Worm (Caenorhabditis elegans) whole organism, L4 larva: ENCODE data around the gene R03H10.7.

Experiments used
- F26F4.8 ChIP-seq: fragments of 200-800 bp; sonication (Bioruptor generic); conservative IDR thresholded peaks from 2 replicates; pipeline ENCODE4 v1.3.6; 2022; ENCODE audit warnings: missing genetic modification characterization, missing compliant biosample characterization
- F49E8.2 ChIP-seq: sonication (generic microtip); optimal IDR thresholded peaks from 2 replicates; lab custom pipeline; 2016; ENCODE audit warnings: missing compliant biosample characterization, mild to moderate bottlenecking, missing genetic modification characterization, borderline replicate concordance
- R02D3.7 ChIP-seq: fragments of 150-350 bp; sonication (generic microtip); optimal IDR thresholded peaks from 3 replicates; lab custom pipeline; 2014; ENCODE audit warnings: missing biosample characterization, missing genetic modification characterization
- aha-1 ChIP-seq: fragments of 150-350 bp; peaks from one replicate; lab custom pipeline; 2014; ENCODE audit warnings: missing biosample characterization, missing genetic modification characterization
- aly-2 ChIP-seq: sonication (generic microtip); optimal IDR thresholded peaks from 2 replicates; lab custom pipeline; 2018; ENCODE audit warnings: missing biosample characterization, missing genetic modification characterization
- attf-4 ChIP-seq: sonication (generic microtip); optimal IDR thresholded peaks from 3 replicates; lab custom pipeline; 2017; ENCODE audit warnings: missing biosample characterization, missing genetic modification characterization
- ceh-20 ChIP-seq: fragments of 200-800 bp; sonication (Bioruptor generic); IDR thresholded peaks from 2 replicates; pipeline ENCODE4 v1.3.6; 2022; ENCODE audit warnings: missing genetic modification reagents, missing genetic modification characterization, missing compliant biosample characterization
- ceh-32 ChIP-seq: sonication (generic microtip); optimal IDR thresholded peaks from 2 replicates; lab custom pipeline; 2016; ENCODE audit warnings: mild to moderate bottlenecking, missing genetic modification characterization, missing compliant biosample characterization; ENCODE audit not compliant: poor library complexity
- ceh-44 ChIP-seq: fragments of 200-800 bp; sonication (Bioruptor generic); IDR thresholded peaks from 2 replicates; pipeline ENCODE4 v1.3.6; 2022; ENCODE audit warnings: missing genetic modification reagents, missing genetic modification characterization, missing compliant biosample characterization
- daf-8 ChIP-seq: fragments of 200-800 bp; sonication (Bioruptor generic); IDR thresholded peaks from 2 replicates; pipeline ENCODE4 v1.3.6; 2022; ENCODE audit warnings: missing genetic modification characterization, missing compliant biosample characterization
- egl-27 ChIP-seq: sonication (generic microtip); optimal IDR thresholded peaks from 3 replicates; lab custom pipeline; 2017; ENCODE audit warnings: missing biosample characterization, missing genetic modification reagents, missing genetic modification characterization
- gei-8 ChIP-seq: fragments of 200-800 bp; sonication (Bioruptor generic); optimal IDR thresholded peaks from 2 replicates; lab custom pipeline; 2018; ENCODE audit warnings: mild to moderate bottlenecking, missing genetic modification characterization, missing compliant biosample characterization
- hif-1 ChIP-seq, 2 experiments: sonication (generic microtip); optimal IDR thresholded peaks; 2 replicates each; lab custom pipeline; 2016 to 2017; ENCODE audit warnings: missing compliant biosample characterization in 2 of 2, missing genetic modification characterization in 2 of 2, missing genetic modification reagents in 2 of 2, missing genotype in 2 of 2, mild to moderate bottlenecking in 1 of 2
- hmg-1.1 ChIP-seq: fragments of 200-800 bp; sonication (Bioruptor generic); IDR thresholded peaks from 2 replicates; pipeline ENCODE4 v1.3.6; 2022; ENCODE audit warnings: missing genetic modification reagents, missing genetic modification characterization, missing compliant biosample characterization
- jun-1 ChIP-seq: fragments of 150-350 bp; optimal IDR thresholded peaks from 2 replicates; lab custom pipeline; 2014; ENCODE audit warnings: missing biosample characterization, missing genetic modification reagents, missing genetic modification characterization
- lim-7 ChIP-seq: fragments of 200-800 bp; sonication (Bioruptor generic); IDR thresholded peaks from 2 replicates; pipeline ENCODE4 v1.3.6; 2022; ENCODE audit warnings: missing genetic modification characterization, missing compliant biosample characterization
- lin-38 ChIP-seq: fragments of 200-800 bp; sonication (Bioruptor generic); IDR thresholded peaks from 2 replicates; pipeline ENCODE4 v1.3.6; 2022; ENCODE audit warnings: missing genetic modification reagents, missing genetic modification characterization, missing compliant biosample characterization
- lir-3 ChIP-seq: sonication (generic microtip); optimal IDR thresholded peaks from 2 replicates; lab custom pipeline; 2016; ENCODE audit warnings: mild to moderate bottlenecking, missing genetic modification characterization, missing compliant biosample characterization
- lsy-2 ChIP-seq, 2 experiments: fragments of 150-350 bp in 1 of 2; sonication (generic microtip) in 1 of 2; optimal IDR thresholded peaks; 2 replicates each; lab custom pipeline; 2014 to 2017; ENCODE audit warnings: missing biosample characterization in 2 of 2, missing genetic modification characterization in 2 of 2
- mdl-1 ChIP-seq, 2 experiments: fragments of 150-350 bp in 1 of 2; sonication (generic microtip) in 1 of 2; optimal IDR thresholded peaks; 2 replicates each; lab custom pipeline; 2014 to 2017; ENCODE audit warnings: missing biosample characterization in 2 of 2, missing genetic modification characterization in 2 of 2
- mep-1 ChIP-seq: fragments of 150-350 bp; sonication (generic microtip); optimal IDR thresholded peaks from 3 replicates; lab custom pipeline; 2014; ENCODE audit warnings: missing biosample characterization, missing genetic modification characterization
- nhr-102 ChIP-seq: sonication (generic microtip); optimal IDR thresholded peaks from 2 replicates; lab custom pipeline; 2016; ENCODE audit warnings: mild to moderate bottlenecking, missing genetic modification characterization, moderate library complexity, missing compliant biosample characterization
- nhr-28 ChIP-seq: fragments of 150-350 bp; optimal IDR thresholded peaks from 2 replicates; lab custom pipeline; 2014; ENCODE audit warnings: missing biosample characterization, missing genetic modification characterization
- nhr-41 ChIP-seq: fragments of 200-800 bp; sonication (Bioruptor generic); IDR thresholded peaks from 2 replicates; pipeline ENCODE4 v1.3.6; 2022; ENCODE audit warnings: missing genetic modification reagents, missing genetic modification characterization, missing compliant biosample characterization
- nhr-42 ChIP-seq: fragments of 200-800 bp; sonication (Bioruptor generic); IDR thresholded peaks from 2 replicates; pipeline ENCODE4 v1.3.6; 2022; ENCODE audit warnings: missing genetic modification characterization, missing compliant biosample characterization
- pha-4 ChIP-seq, 2 experiments: fragments of 150-350 bp in 1 of 2; fragments of 200-800 bp in 1 of 2; sonication (Bioruptor generic) in 1 of 2; IDR thresholded peaks in 1 of 2; optimal IDR thresholded peaks in 1 of 2; 2 replicates each; pipeline versions ENCODE4 v1.3.6 to Lab custom; 2014 to 2022; ENCODE audit warnings: missing genetic modification characterization in 2 of 2, missing genetic modification reagents in 2 of 2, missing biosample characterization in 1 of 2, missing compliant biosample characterization in 1 of 2
- sdz-12 ChIP-seq: fragments of 200-800 bp; sonication (Bioruptor generic); optimal IDR thresholded peaks from 2 replicates; lab custom pipeline; 2018; ENCODE audit warnings: mild to moderate bottlenecking, missing genetic modification characterization, missing compliant biosample characterization
- skn-1 ChIP-seq: fragments of 150-350 bp; optimal IDR thresholded peaks from 2 replicates; lab custom pipeline; 2014; ENCODE audit warnings: missing biosample characterization, missing genetic modification characterization
- spr-3 ChIP-seq: fragments of 200-800 bp; sonication (Bioruptor generic); optimal IDR thresholded peaks from 2 replicates; lab custom pipeline; 2018; ENCODE audit warnings: mild to moderate bottlenecking, missing genetic modification characterization, missing compliant biosample characterization
- tag-97 ChIP-seq: fragments of 200-800 bp; sonication (Bioruptor generic); IDR thresholded peaks from 2 replicates; pipeline ENCODE4 v1.3.6; 2022; ENCODE audit warnings: missing genetic modification characterization, missing compliant biosample characterization
- unc-62 ChIP-seq, 3 experiments: fragments of 150-350 bp in 1 of 3; sonication (generic microtip); optimal IDR thresholded peaks in 2 of 3; peaks in 1 of 3; 1 replicate in 1 of 3; 2 replicates in 2 of 3; lab custom pipeline; 2014 to 2017; ENCODE audit warnings: missing biosample characterization in 3 of 3, missing genetic modification characterization in 3 of 3, missing genetic modification reagents in 3 of 3, missing genotype in 1 of 3
- vab-7 ChIP-seq: fragments of 200-800 bp; sonication (Bioruptor generic); IDR thresholded peaks from 2 replicates; pipeline ENCODE4 v1.3.6; 2022; ENCODE audit warnings: missing genetic modification reagents, missing genetic modification characterization, missing compliant biosample characterization
- zfp-2 ChIP-seq: sonication (generic microtip); optimal IDR thresholded peaks from 2 replicates; lab custom pipeline; 2016; ENCODE audit warnings: mild to moderate bottlenecking, missing genetic modification characterization, missing compliant biosample characterization
- zip-11 ChIP-seq: fragments of 200-800 bp; sonication (Bioruptor generic); IDR thresholded peaks from 2 replicates; pipeline ENCODE4 v1.3.6; 2022; ENCODE audit warnings: missing genetic modification characterization, missing compliant biosample characterization

R03H10.7 gene

ce11 chrII:4222983-4223382, 44.2 kb upstream of the R03H10.7 start, which contains the start of gene C16A11.5:
Gene C16A11.5, plus strand, starts transcription at chrII:4223305.
- no peak for TF ChIP-seq nhr-42 (GFP tag; lab: Robert Waterston, UW)
- TF ChIP-seq nhr-102 (tag; lab: Kevin White, UChicago): no peak
- TF ChIP-seq lim-7 (GFP tag; lab: Robert Waterston, UW): no peak
- TF ChIP-seq zfp-2 (tag; lab: Kevin White, UChicago): no peak
- TF ChIP-seq hmg-1.1: no peak
- TF ChIP-seq unc-62 (GFP tag; optimal IDR thresholded peaks at IDR 0.05 in 1 of 2; lab: Kevin White, UChicago): peak in 1 of 2 experiments; percentile 92
- TF ChIP-seq unc-62 (tag; optimal IDR thresholded peaks at IDR 0.05; lab: Kevin White, UChicago): no peak
- no peak for TF ChIP-seq vab-7
- TF ChIP-seq pha-4 (GFP tag; IDR thresholded peaks at IDR 0.05; lab: Robert Waterston, UW): no peak
- no peak for TF ChIP-seq pha-4 (tag; optimal IDR thresholded peaks at IDR 0.05; lab: Kevin White, UChicago)
- TF ChIP-seq aha-1 (tag; lab: Kevin White, UChicago): peak; percentile 77

- TF ChIP-seq nhr-28 (no peak), F49E8.2 (peak; percentile 59), tag-97 (GFP tag; lab: Robert Waterston, UW) (no peak), hif-1 (tag; optimal IDR thresholded peaks at IDR 0.05; lab: Kevin White, UChicago) (no peak)
Measured at ce11 chrII:4222469-4222868, 43.7 kb upstream of the R03H10.7 start.

- TF ChIP-seq pha-4 (GFP tag; IDR thresholded peaks at IDR 0.05; lab: Robert Waterston, UW) (no peak), pha-4 (tag; optimal IDR thresholded peaks at IDR 0.05; lab: Kevin White, UChicago) (no peak), ceh-20 (GFP tag; lab: Robert Waterston, UW) (no peak), nhr-102 (tag; lab: Kevin White, UChicago) (no peak), mdl-1 (tag; optimal IDR thresholded peaks at IDR 0.05; lab: Kevin White, UChicago) (no peak), lsy-2 (tag; optimal IDR thresholded peaks at IDR 0.05; lab: Kevin White, UChicago) (no peak), ceh-44 (GFP tag; lab: Robert Waterston, UW) (no peak), mep-1 (tag; lab: Kevin White, UChicago) (no peak), R02D3.7 (tag; lab: Kevin White, UChicago) (no peak), ceh-32 (no peak), jun-1 (tag; lab: Kevin White, UChicago) (no peak), sdz-12 (GFP tag; lab: Kevin White, UChicago) (no peak), F26F4.8 (no peak), lir-3 (tag; lab: Kevin White, UChicago) (no peak), daf-8 (no peak), skn-1 (tag; lab: Kevin White, UChicago) (no peak), zip-11 (GFP tag; lab: Robert Waterston, UW) (no peak)
Measured at ce11 chrII:4219062-4219461, 40.3 kb upstream of the R03H10.7 start, which contains the start of gene F31D5.1. Gene F31D5.1, plus strand, starts transcription at chrII:4219362.

ce11 chrII:4215318-4215717, 36.6 kb upstream of the R03H10.7 start, which contains the start of gene F31D5.2:
Gene F31D5.2, plus strand, starts transcription at chrII:4215618.
- TF ChIP-seq unc-62 (GFP tag; optimal IDR thresholded peaks at IDR 0.05 in 1 of 2; lab: Kevin White, UChicago) (peak in 1 of 2 experiments; percentile 27), unc-62 (tag; optimal IDR thresholded peaks at IDR 0.05; lab: Kevin White, UChicago) (no peak), R02D3.7 (tag; lab: Kevin White, UChicago) (no peak)
- TF ChIP-seq, all 104 proteins: peak for 1

- TF ChIP-seq aha-1 (tag; lab: Kevin White, UChicago): no peak
- TF ChIP-seq egl-27 (tag; lab: Kevin White, UChicago): no peak
- no peak for TF ChIP-seq attf-4 (tag; lab: Kevin White, UChicago)
- TF ChIP-seq nhr-41 (GFP tag; lab: Robert Waterston, UW): no peak
- TF ChIP-seq spr-3 (GFP tag; lab: Kevin White, UChicago): no peak
- TF ChIP-seq gei-8 (GFP tag; lab: Kevin White, UChicago): no peak
- no peak for TF ChIP-seq aly-2 (tag; lab: Kevin White, UChicago)
- no peak for TF ChIP-seq lin-38 (GFP tag; lab: Robert Waterston, UW)
- TF ChIP-seq, all 104 proteins: peak for 0
Measured at ce11 chrII:4211113-4211512, 32.4 kb upstream of the R03H10.7 start, which contains the start of gene F31D5.7. Gene F31D5.7, plus strand, starts transcription at chrII:4211413.
